Worm (Caenorhabditis elegans): ENCODE measurements around the gene Y51H4A.935.

ce11 chrIV:16525018-16525417, 18.0 kb upstream of the Y51H4A.935 start:
- TF ChIP-seq ceh-43 (GFP tag; optimal IDR thresholded peaks at IDR 0.05) (no peak), lsy-2 (tag; optimal IDR thresholded peaks at IDR 0.05) (no peak), snpc-4 (tag; optimal IDR thresholded peaks at IDR 0.05) (no peak), nhr-76 (tag; optimal IDR thresholded peaks at IDR 0.05) (no peak), elt-1 (tag; optimal IDR thresholded peaks at IDR 0.05; ENCODE audit: borderline replicate concordance, insufficient read depth) (no peak), ceh-39 (tag; optimal IDR thresholded peaks at IDR 0.05) (no peak), nhr-12 (tag; optimal IDR thresholded peaks at IDR 0.05) (no peak), zip-8 (tag; optimal IDR thresholded peaks at IDR 0.05) (no peak), nhr-2 (tag; optimal IDR thresholded peaks at IDR 0.05) (no peak), unc-62 (GFP tag; optimal IDR thresholded peaks at IDR 0.05) (no peak), nhr-237 (tag; optimal IDR thresholded peaks at IDR 0.05) (no peak), ham-2 (GFP tag; optimal IDR thresholded peaks at IDR 0.05) (no peak), lin-13 (tag; optimal IDR thresholded peaks at IDR 0.05) (no peak)
